Worm (Caenorhabditis elegans) whole organism, midembryonic: Measurements from ENCODE around the gene F36H9.4.

ENCODE experiments used
- T22C8.4 ChIP-seq: fragments of 200-800 bp; sonication (Bioruptor generic); IDR thresholded peaks from 2 replicates; pipeline ENCODE4 v1.3.6; 2022; ENCODE audit warnings: missing genetic modification characterization, missing compliant biosample characterization
- ref-1 ChIP-seq: fragments of 200-800 bp; sonication (Bioruptor generic); conservative IDR thresholded peaks from 2 replicates; pipeline ENCODE4 v1.3.6; 2022; ENCODE audit warnings: missing genetic modification reagents, missing genetic modification characterization, missing compliant biosample characterization
- tab-1 ChIP-seq: fragments of 200-800 bp; sonication (Bioruptor generic); IDR thresholded peaks from 2 replicates; pipeline ENCODE4 v1.3.6; 2022; ENCODE audit warnings: missing genetic modification characterization, missing compliant biosample characterization
- ztf-23 ChIP-seq: fragments of 200-800 bp; sonication (Bioruptor generic); IDR thresholded peaks from 2 replicates; pipeline ENCODE4 v1.3.6; 2022; ENCODE audit warnings: missing genetic modification reagents, missing genetic modification characterization, missing compliant biosample characterization
- ztf-29 ChIP-seq: fragments of 200-800 bp; sonication (Bioruptor generic); IDR thresholded peaks from 2 replicates; pipeline ENCODE4 v1.3.6; 2022; ENCODE audit warnings: missing genetic modification reagents, missing genetic modification characterization, missing compliant biosample characterization

ce11 chrV:1788157-1788556 lies 9.1 kb upstream of the F36H9.4 start, which contains the start of gene F36H9.2:
- TF ChIP-seq ztf-23 (GFP tag; lab: Robert Waterston, UW) = no peak
- TF ChIP-seq ref-1 (GFP tag; lab: Robert Waterston, UW) = no peak
- TF ChIP-seq tab-1 (GFP tag; lab: Robert Waterston, UW) = no peak
- no peak for TF ChIP-seq T22C8.4 (GFP tag; lab: Robert Waterston, UW)
- no peak for TF ChIP-seq ztf-29 (GFP tag; lab: Robert Waterston, UW)
